Worm (Caenorhabditis elegans): ENCODE data around the gene col-160.

The col-160 gene

DNA sequence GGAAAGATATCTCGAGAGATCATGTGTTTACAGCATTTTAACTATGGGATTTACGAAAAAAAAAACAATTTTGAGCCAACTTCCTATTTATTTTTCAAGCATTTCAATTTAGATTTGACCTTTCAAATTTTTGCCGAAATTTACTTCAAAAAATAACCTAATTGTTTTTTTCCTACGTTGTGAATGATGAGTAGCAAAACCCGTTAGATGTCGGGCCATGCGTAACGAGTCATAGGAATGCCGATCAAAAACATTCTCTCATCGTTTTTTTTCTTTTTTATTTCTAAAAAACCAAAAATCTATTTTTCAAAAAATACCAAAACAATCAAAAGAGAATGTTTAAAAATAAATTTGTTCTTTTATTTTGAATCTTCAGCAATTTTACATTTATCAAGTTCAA, 39.1 kb downstream of the col-160 start:
- no peak for TF ChIP-seq unc-39 (tag; optimal IDR thresholded peaks at IDR 0.05)
- TF ChIP-seq snpc-4 (tag; optimal IDR thresholded peaks at IDR 0.05) = peak; percentile 93
- no peak for TF ChIP-seq peb-1 (tag; optimal IDR thresholded peaks at IDR 0.05)
- TF ChIP-seq nhr-237 (tag; optimal IDR thresholded peaks at IDR 0.05) = no peak

ce11 chrV:13161052-13161451, 40.9 kb downstream of the col-160 start:
- no peak for TF ChIP-seq nhr-12 (tag; optimal IDR thresholded peaks at IDR 0.05)
- TF ChIP-seq C34F6.9 (tag; optimal IDR thresholded peaks at IDR 0.05) = no peak
- TF ChIP-seq dmd-4 (tag; optimal IDR thresholded peaks at IDR 0.05) = no peak
- no peak for TF ChIP-seq R02D3.7 (tag; optimal IDR thresholded peaks at IDR 0.05)
- no peak for TF ChIP-seq unc-39 (tag; optimal IDR thresholded peaks at IDR 0.05)
- TF ChIP-seq nhr-6 (tag; optimal IDR thresholded peaks at IDR 0.05) = no peak
- TF ChIP-seq F13H6.1 (tag; optimal IDR thresholded peaks at IDR 0.05) = no peak
- no peak for TF ChIP-seq elt-3 (tag; optimal IDR thresholded peaks at IDR 0.05)
- no peak for TF ChIP-seq nhr-129 (tag; optimal IDR thresholded peaks at IDR 0.05)
- no peak for TF ChIP-seq blmp-1 (tag; optimal IDR thresholded peaks at IDR 0.05; ENCODE audit: insufficient read depth)
- TF ChIP-seq sma-9 (GFP tag; optimal IDR thresholded peaks at IDR 0.05) = no peak
- TF ChIP-seq sma-9 (tag; optimal IDR thresholded peaks at IDR 0.05) = no peak
- TF ChIP-seq ztf-1 (GFP tag; conservative IDR thresholded peaks at IDR 0.05) = no peak
- no peak for TF ChIP-seq lin-11 (tag; optimal IDR thresholded peaks at IDR 0.05)
- TF ChIP-seq ZK546.5 (tag; optimal IDR thresholded peaks at IDR 0.05) = no peak
- TF ChIP-seq mdl-1 (tag; optimal IDR thresholded peaks at IDR 0.05) = no peak
- TF ChIP-seq egl-27 (tag; optimal IDR thresholded peaks at IDR 0.05) = no peak

DNA sequence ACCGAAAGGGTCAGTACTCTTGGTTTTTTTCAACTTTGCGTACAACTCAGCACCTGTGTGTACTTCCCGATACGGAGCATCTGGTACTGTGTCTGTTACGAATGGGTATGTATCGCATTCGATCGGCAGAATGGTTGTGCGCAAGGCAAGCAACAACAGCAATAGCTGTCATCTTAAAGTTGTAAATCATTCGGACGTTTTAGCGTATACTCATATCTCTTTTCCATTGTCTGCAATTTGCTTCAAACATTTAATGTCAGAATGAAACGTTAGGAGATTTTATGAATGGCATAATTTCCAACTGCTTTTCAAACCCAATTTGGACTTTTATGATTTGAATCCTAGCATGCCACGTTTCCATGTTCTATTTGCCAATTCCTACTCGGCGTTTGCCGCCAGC, 44.9 kb downstream of the col-160 start:
- TF ChIP-seq ZK546.5 (tag; optimal IDR thresholded peaks at IDR 0.05) (no peak), lin-39 (tag; optimal IDR thresholded peaks at IDR 0.05) (no peak), lsy-2 (tag; optimal IDR thresholded peaks at IDR 0.05) (no peak), nhr-12 (tag; optimal IDR thresholded peaks at IDR 0.05) (no peak), fos-1 (tag; optimal IDR thresholded peaks at IDR 0.05) (no peak), Y55F3AM.14 (GFP tag; optimal IDR thresholded peaks at IDR 0.05) (no peak), elt-3 (tag; optimal IDR thresholded peaks at IDR 0.05) (no peak), peb-1 (tag; optimal IDR thresholded peaks at IDR 0.05) (no peak), skn-1 (tag; optimal IDR thresholded peaks at IDR 0.05) (no peak), R02D3.7 (tag; optimal IDR thresholded peaks at IDR 0.05) (no peak), lin-11 (tag; optimal IDR thresholded peaks at IDR 0.05) (no peak), crh-2 (tag; optimal IDR thresholded peaks at IDR 0.05) (no peak)

DNA sequence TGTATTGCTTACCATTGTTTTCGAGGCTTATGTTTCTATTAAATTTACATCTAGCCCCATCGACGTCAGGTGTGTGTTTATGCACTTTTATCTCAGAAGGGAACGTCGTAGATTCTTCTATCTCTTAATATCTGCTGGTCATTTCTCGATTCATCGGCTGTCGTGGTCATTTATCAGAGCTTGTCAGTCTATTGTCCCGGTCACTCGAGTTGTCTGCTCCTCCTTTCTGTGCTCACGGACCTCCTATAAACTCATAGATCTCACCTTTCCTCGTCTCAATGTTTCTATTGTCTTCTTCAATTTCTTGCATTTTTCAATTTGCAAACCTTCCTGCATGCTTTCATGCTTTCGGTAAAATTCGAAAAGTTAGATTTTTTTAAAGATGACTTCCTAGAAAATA, 47.8 kb downstream of the col-160 start:
- TF ChIP-seq elt-3 (tag; optimal IDR thresholded peaks at IDR 0.05) (no peak), ztf-11 (tag; optimal IDR thresholded peaks at IDR 0.05) (no peak), nhr-11 (tag; optimal IDR thresholded peaks at IDR 0.05) (no peak), unc-62 (GFP tag; optimal IDR thresholded peaks at IDR 0.05) (no peak), ceh-16 (tag; optimal IDR thresholded peaks at IDR 0.05) (no peak), sma-9 (GFP tag; optimal IDR thresholded peaks at IDR 0.05) (no peak), sma-9 (tag; optimal IDR thresholded peaks at IDR 0.05) (no peak), gmeb-1 (tag; optimal IDR thresholded peaks at IDR 0.05) (no peak), unc-55 (GFP tag; optimal IDR thresholded peaks at IDR 0.05) (no peak), egl-27 (tag; optimal IDR thresholded peaks at IDR 0.05) (no peak), C34F6.9 (tag; optimal IDR thresholded peaks at IDR 0.05) (no peak), ztf-1 (GFP tag; conservative IDR thresholded peaks at IDR 0.05) (no peak), ztf-4 (tag; optimal IDR thresholded peaks at IDR 0.05) (no peak), crh-2 (tag; optimal IDR thresholded peaks at IDR 0.05) (no peak), peb-1 (tag; optimal IDR thresholded peaks at IDR 0.05) (no peak)

- no peak for TF ChIP-seq ztf-4 (tag; optimal IDR thresholded peaks at IDR 0.05)
- TF ChIP-seq C34F6.9 (tag; optimal IDR thresholded peaks at IDR 0.05) = no peak
- TF ChIP-seq sma-9 (GFP tag; optimal IDR thresholded peaks at IDR 0.05) = no peak
- no peak for TF ChIP-seq sma-9 (tag; optimal IDR thresholded peaks at IDR 0.05)
- no peak for TF ChIP-seq R02D3.7 (tag; optimal IDR thresholded peaks at IDR 0.05)
- TF ChIP-seq aly-2 (tag; optimal IDR thresholded peaks at IDR 0.05) = no peak
- no peak for TF ChIP-seq crh-2 (tag; optimal IDR thresholded peaks at IDR 0.05)
- TF ChIP-seq nhr-237 (tag; optimal IDR thresholded peaks at IDR 0.05) = no peak
- TF ChIP-seq snpc-4 (tag; optimal IDR thresholded peaks at IDR 0.05) = no peak
- no peak for TF ChIP-seq nhr-21 (tag; optimal IDR thresholded peaks at IDR 0.05)
- no peak for TF ChIP-seq zag-1 (tag; optimal IDR thresholded peaks at IDR 0.05)
- no peak for TF ChIP-seq fos-1 (tag; optimal IDR thresholded peaks at IDR 0.05)
- no peak for TF ChIP-seq ceh-82 (tag; optimal IDR thresholded peaks at IDR 0.05)
- no peak for TF ChIP-seq alr-1 (tag; optimal IDR thresholded peaks at IDR 0.05)
- TF ChIP-seq lin-39 (tag; optimal IDR thresholded peaks at IDR 0.05) = no peak
- TF ChIP-seq ZK546.5 (tag; optimal IDR thresholded peaks at IDR 0.05) = no peak
- no peak for TF ChIP-seq ama-1 (optimal IDR thresholded peaks at IDR 0.05)
- no peak for TF ChIP-seq lsy-2 (tag; optimal IDR thresholded peaks at IDR 0.05)
- no peak for TF ChIP-seq nhr-11 (tag; optimal IDR thresholded peaks at IDR 0.05)
- TF ChIP-seq blmp-1 (tag; optimal IDR thresholded peaks at IDR 0.05; ENCODE audit: insufficient read depth) = no peak
These were observed 49.4 kb downstream of the col-160 start, which contains the start of gene noca-1 for ce11 chrV:13152575-13152974. noca-1 (plus strand) TSS chrV:13152919.
